Worm (Caenorhabditis elegans) whole organism, young adult: ENCODE results near the gene srz-5.

ENCODE experiments used
- B0336.3 ChIP-seq: fragments of 200-800 bp; sonication (Bioruptor generic); IDR thresholded peaks from 2 replicates; pipeline ENCODE4 v1.3.6; 2022; ENCODE audit warnings: missing genetic modification characterization, missing compliant biosample characterization
- F22D6.2 ChIP-seq: sonication (generic microtip); optimal IDR thresholded peaks from 2 replicates; lab custom pipeline; 2016; ENCODE audit warnings: mild to moderate bottlenecking, missing genetic modification characterization, missing compliant biosample characterization
- F23B12.7 ChIP-seq: sonication (generic microtip); optimal IDR thresholded peaks from 2 replicates; lab custom pipeline; 2017; ENCODE audit warnings: missing genetic modification characterization, mild to moderate bottlenecking, missing compliant biosample characterization, antibody characterized with exemption, moderate library complexity; ENCODE audit not compliant: insufficient read depth
- F37B4.10 ChIP-seq: fragments of 200-800 bp; sonication (Bioruptor generic); IDR thresholded peaks from 2 replicates; pipeline ENCODE4 v1.3.6; 2022; ENCODE audit warnings: missing genetic modification characterization, missing compliant biosample characterization
- F55B11.4 ChIP-seq: sonication (generic microtip); optimal IDR thresholded peaks from 2 replicates; lab custom pipeline; 2016; ENCODE audit warnings: missing compliant biosample characterization, missing genetic modification characterization, borderline replicate concordance; ENCODE audit not compliant: insufficient read depth
- F57C9.4 ChIP-seq: sonication (generic microtip); optimal IDR thresholded peaks from 2 replicates; lab custom pipeline; 2017; ENCODE audit warnings: mild to moderate bottlenecking, missing genetic modification characterization, missing compliant biosample characterization
- K12H6.12 ChIP-seq: fragments of 200-800 bp; sonication (Bioruptor generic); optimal IDR thresholded peaks from 2 replicates; lab custom pipeline; 2018; ENCODE audit warnings: mild to moderate bottlenecking, missing genetic modification characterization, missing compliant biosample characterization
- Y56A3A.18 ChIP-seq: fragments of 200-800 bp; sonication (Bioruptor generic); IDR thresholded peaks from 2 replicates; pipeline ENCODE4 v1.3.6; 2022; ENCODE audit warnings: missing genetic modification reagents, missing genetic modification characterization, missing compliant biosample characterization
- Y67H2A.10 ChIP-seq: fragments of 200-800 bp; sonication (Bioruptor generic); conservative IDR thresholded peaks from 2 replicates; pipeline ENCODE4 v1.3.6; 2022; ENCODE audit warnings: missing genetic modification reagents, missing genetic modification characterization, missing compliant biosample characterization
- Y79H2A.3 ChIP-seq: fragments of 200-800 bp; sonication (Bioruptor generic); conservative IDR thresholded peaks from 2 replicates; pipeline ENCODE4 v1.3.6; 2022; ENCODE audit warnings: missing genetic modification reagents, missing genetic modification characterization, missing compliant biosample characterization
- Y95B8A.8 ChIP-seq: fragments of 200-800 bp; sonication (Bioruptor generic); IDR thresholded peaks from 2 replicates; pipeline ENCODE4 v1.3.6; 2022; ENCODE audit warnings: missing genetic modification reagents, missing genetic modification characterization, missing compliant biosample characterization
- akir-1 ChIP-seq: fragments of 200-800 bp; sonication (Bioruptor generic); optimal IDR thresholded peaks from 2 replicates; lab custom pipeline; 2018; ENCODE audit warnings: mild to moderate bottlenecking, missing genetic modification characterization, moderate library complexity, missing compliant biosample characterization
- attf-5 ChIP-seq: fragments of 200-800 bp; sonication (Bioruptor generic); optimal IDR thresholded peaks from 2 replicates; lab custom pipeline; 2018; ENCODE audit warnings: mild to moderate bottlenecking, missing genetic modification characterization, missing compliant biosample characterization
- cebp-1 ChIP-seq, 2 experiments: fragments of 200-800 bp in 1 of 2; sonication (Bioruptor generic) in 1 of 2; sonication (generic microtip) in 1 of 2; IDR thresholded peaks in 1 of 2; optimal IDR thresholded peaks in 1 of 2; 2 replicates each; pipeline versions ENCODE4 v1.3.6 to Lab custom; 2017 to 2022; ENCODE audit warnings: missing compliant biosample characterization in 2 of 2, missing genetic modification characterization in 2 of 2, mild to moderate bottlenecking in 1 of 2, missing genetic modification reagents in 1 of 2, moderate library complexity in 1 of 2
- dpff-1 ChIP-seq: sonication (generic microtip); optimal IDR thresholded peaks from 2 replicates; lab custom pipeline; 2017; ENCODE audit warnings: mild to moderate bottlenecking, missing genetic modification characterization, missing compliant biosample characterization
- efl-1 ChIP-seq: fragments of 150-350 bp; optimal IDR thresholded peaks from 2 replicates; lab custom pipeline; 2014; ENCODE audit warnings: missing biosample characterization, missing genetic modification reagents, missing genetic modification characterization
- egl-18 ChIP-seq: fragments of 200-800 bp; sonication (Bioruptor generic); IDR thresholded peaks from 2 replicates; pipeline ENCODE4 v1.3.6; 2022; ENCODE audit warnings: missing genetic modification reagents, missing genetic modification characterization, missing compliant biosample characterization
- fkh-3 ChIP-seq: sonication (generic microtip); optimal IDR thresholded peaks from 2 replicates; lab custom pipeline; 2016; ENCODE audit warnings: mild to moderate bottlenecking, missing genetic modification characterization, missing compliant biosample characterization
- hlh-12 ChIP-seq: sonication (generic microtip); optimal IDR thresholded peaks from 2 replicates; lab custom pipeline; 2016; ENCODE audit warnings: missing genetic modification characterization, missing compliant biosample characterization
- hmg-1.2 ChIP-seq: fragments of 200-800 bp; sonication (Bioruptor generic); IDR thresholded peaks from 2 replicates; pipeline ENCODE4 v1.3.6; 2022; ENCODE audit warnings: missing genetic modification reagents, missing genetic modification characterization, missing compliant biosample characterization
- hmg-20 ChIP-seq: fragments of 200-800 bp; sonication (Bioruptor generic); IDR thresholded peaks from 2 replicates; pipeline ENCODE4 v1.3.6; 2022; ENCODE audit warnings: missing genetic modification reagents, missing genetic modification characterization, missing compliant biosample characterization
- hrde-1 ChIP-seq: sonication (generic microtip); optimal IDR thresholded peaks from 2 replicates; lab custom pipeline; 2016; ENCODE audit warnings: missing genetic modification characterization, mild to moderate bottlenecking, missing compliant biosample characterization, moderate library complexity, missing genotype, missing genetic modification reagents, borderline replicate concordance
- hsf-1 ChIP-seq: fragments of 200-800 bp; sonication (Bioruptor generic); IDR thresholded peaks from 2 replicates; pipeline ENCODE4 v1.3.6; 2022; ENCODE audit warnings: missing genetic modification reagents, missing genetic modification characterization, missing compliant biosample characterization
- lag-1 ChIP-seq: fragments of 200-800 bp; sonication (Bioruptor generic); IDR thresholded peaks from 2 replicates; pipeline ENCODE4 v1.3.6; 2022; ENCODE audit warnings: missing genetic modification reagents, missing genetic modification characterization, missing compliant biosample characterization
- lin-35 ChIP-seq, 3 experiments: fragments of 150-350 bp in 2 of 3; sonication (generic microtip) in 1 of 3; optimal IDR thresholded peaks; 2 replicates each; lab custom pipeline; 2014 to 2018; ENCODE audit warnings: missing biosample characterization in 3 of 3, missing genetic modification characterization in 3 of 3, missing genetic modification reagents in 3 of 3
- lsy-27 ChIP-seq: sonication (generic microtip); optimal IDR thresholded peaks from 2 replicates; lab custom pipeline; 2017; ENCODE audit warnings: missing genetic modification characterization, mild to moderate bottlenecking, missing compliant biosample characterization, antibody characterized with exemption, missing genotype, borderline replicate concordance; ENCODE audit not compliant: insufficient read depth
- madf-8 ChIP-seq: fragments of 200-800 bp; sonication (Bioruptor generic); conservative IDR thresholded peaks from 2 replicates; pipeline ENCODE4 v1.3.6; 2022; ENCODE audit warnings: missing genetic modification reagents, missing genetic modification characterization, missing compliant biosample characterization
- nfya-1 ChIP-seq: sonication (generic microtip); optimal IDR thresholded peaks from 2 replicates; lab custom pipeline; 2017; ENCODE audit warnings: antibody characterized with exemption, missing compliant biosample characterization, missing genetic modification characterization, borderline replicate concordance; ENCODE audit not compliant: insufficient read depth
- nhr-27 ChIP-seq: fragments of 200-800 bp; sonication (Bioruptor generic); optimal IDR thresholded peaks from 2 replicates; lab custom pipeline; 2018; ENCODE audit warnings: mild to moderate bottlenecking, missing genetic modification characterization, moderate library complexity, missing compliant biosample characterization
- pbrm-1 ChIP-seq: fragments of 200-800 bp; sonication (Bioruptor generic); IDR thresholded peaks from 2 replicates; pipeline ENCODE4 v1.3.6; 2022; ENCODE audit warnings: missing genetic modification reagents, missing genetic modification characterization, missing compliant biosample characterization
- sdz-38 ChIP-seq: sonication (generic microtip); optimal IDR thresholded peaks from 2 replicates; lab custom pipeline; 2016; ENCODE audit warnings: missing genotype, missing genetic modification characterization, missing compliant biosample characterization
- unc-130 ChIP-seq: sonication (generic microtip); optimal IDR thresholded peaks from 2 replicates; lab custom pipeline; 2016; ENCODE audit warnings: missing genetic modification reagents, missing genetic modification characterization, missing compliant biosample characterization
- xnd-1 ChIP-seq: sonication (generic microtip); optimal IDR thresholded peaks from 2 replicates; lab custom pipeline; 2016; ENCODE audit warnings: missing genotype, missing genetic modification reagents, missing genetic modification characterization, missing compliant biosample characterization
- zfh-2 ChIP-seq: fragments of 200-800 bp; sonication (Bioruptor generic); conservative IDR thresholded peaks from 2 replicates; pipeline ENCODE4 v1.3.6; 2022; ENCODE audit warnings: missing genetic modification reagents, missing genetic modification characterization, missing compliant biosample characterization
- ztf-25 ChIP-seq: fragments of 200-800 bp; sonication (Bioruptor generic); IDR thresholded peaks from 2 replicates; pipeline ENCODE4 v1.3.6; 2022; ENCODE audit warnings: missing genetic modification reagents, missing genetic modification characterization, missing compliant biosample characterization
- ztf-28 ChIP-seq: fragments of 200-800 bp; sonication (Bioruptor generic); IDR thresholded peaks from 2 replicates; pipeline ENCODE4 v1.3.6; 2022; ENCODE audit warnings: missing genetic modification reagents, missing genetic modification characterization, missing compliant biosample characterization

The srz-5 gene

ce11 chrII:3477171-3477570, 37.4 kb downstream of the srz-5 start, which contains the start of gene fbxb-104:
fbxb-104 (minus strand) TSS chrII:3477271.
- TF ChIP-seq hmg-20 (GFP tag; lab: Robert Waterston, UW) (no peak), pbrm-1 (GFP tag; lab: Robert Waterston, UW) (no peak), F37B4.10 (GFP tag; lab: Robert Waterston, UW) (no peak), efl-1 (GFP tag; lab: Kevin White, UChicago) (no peak), hmg-1.2 (GFP tag; lab: Robert Waterston, UW) (no peak), F57C9.4 (no peak), F55B11.4 (no peak), Y79H2A.3 (no peak), hsf-1 (GFP tag; lab: Robert Waterston, UW) (no peak)
- TF ChIP-seq, all 124 proteins: peak for 0

DNA sequence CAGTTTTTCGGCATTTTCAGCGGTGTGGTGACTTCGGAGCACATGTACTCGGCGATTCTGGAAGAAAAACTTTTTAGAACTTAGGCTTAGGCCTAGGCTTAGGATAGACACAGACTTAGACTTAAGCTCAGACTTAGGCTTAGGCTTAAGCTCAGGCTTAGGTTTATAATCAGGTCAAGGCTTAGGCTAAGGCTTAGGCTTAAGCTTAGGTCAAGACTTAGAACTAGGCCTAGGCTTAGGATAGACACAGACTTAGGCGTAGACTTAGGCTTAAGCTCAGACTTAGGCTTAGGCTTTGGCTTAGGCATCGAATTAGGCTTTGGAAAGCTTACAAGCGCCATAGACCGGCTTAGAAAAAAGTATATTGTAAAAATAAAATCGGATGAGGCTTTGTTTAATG, 38.0 kb downstream of the srz-5 start:
- TF ChIP-seq efl-1 (GFP tag; lab: Kevin White, UChicago), result no peak
- no peak for TF ChIP-seq attf-5 (GFP tag; lab: Kevin White, UChicago)
- TF ChIP-seq hlh-12 (tag; lab: Kevin White, UChicago), result no peak
- TF ChIP-seq akir-1 (GFP tag; lab: Kevin White, UChicago), result no peak
- no peak for TF ChIP-seq hrde-1
- TF ChIP-seq zfh-2 (GFP tag; lab: Robert Waterston, UW), result no peak
- no peak for TF ChIP-seq fkh-3 (tag; lab: Kevin White, UChicago)
- TF ChIP-seq F22D6.2 (tag; lab: Kevin White, UChicago), result no peak
- no peak for TF ChIP-seq lag-1 (GFP tag; lab: Robert Waterston, UW)
- TF ChIP-seq Y67H2A.10 (GFP tag; lab: Robert Waterston, UW), result no peak
- no peak for TF ChIP-seq hmg-1.2 (GFP tag; lab: Robert Waterston, UW)
- no peak for TF ChIP-seq nfya-1 (tag; lab: Kevin White, UChicago)
- TF ChIP-seq sdz-38 (tag; lab: Kevin White, UChicago), result no peak

DNA sequence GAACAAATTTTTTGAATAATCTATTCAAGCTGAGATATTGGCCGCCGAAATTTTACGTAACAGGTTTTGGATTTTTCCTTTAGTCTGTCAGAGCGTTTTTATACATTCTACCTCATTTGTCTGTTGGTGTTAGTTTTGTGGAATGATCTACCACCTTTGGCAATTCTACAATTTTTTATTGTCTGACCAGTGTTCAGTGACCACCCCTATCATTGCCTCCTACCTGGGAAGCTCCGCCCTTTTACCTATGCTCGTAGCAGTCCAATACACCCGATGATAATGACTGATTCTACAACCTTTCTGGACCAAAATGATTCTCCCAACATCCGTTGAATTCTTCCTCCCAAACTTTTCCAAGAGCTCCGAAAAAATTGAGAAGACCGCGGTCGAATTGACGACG, 40.8 kb downstream of the srz-5 start, which contains the start of gene sdz-32:
sdz-32 (plus strand) TSS at position 301 of the 400 bp plus-strand sequence.
- TF ChIP-seq nhr-27 (tag; lab: Kevin White, UChicago), result no peak
- no peak for TF ChIP-seq ztf-28

DNA sequence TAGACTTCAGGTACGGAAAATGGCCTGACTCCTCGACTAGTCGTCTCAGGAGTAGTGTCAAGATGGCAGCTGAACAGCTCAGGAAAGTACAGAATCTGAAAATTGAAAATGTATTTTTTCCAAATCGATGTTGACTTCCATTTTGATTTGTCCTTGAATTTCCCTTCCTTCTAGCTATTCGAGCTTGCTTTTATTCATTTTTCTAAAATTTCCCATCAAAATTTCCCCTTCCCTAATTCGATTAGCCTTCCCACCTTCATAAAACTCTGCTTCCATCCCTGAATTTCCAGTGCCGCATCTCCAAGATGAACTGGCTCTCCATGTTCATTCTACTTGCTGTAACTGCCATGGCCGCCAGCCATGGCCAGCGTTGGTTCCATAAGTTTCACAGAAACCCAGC, 41.7 kb downstream of the srz-5 start, which contains the start of gene Y49F6B.6:
Y49F6B.6 (plus strand) TSS at position 301 of the 400 bp plus-strand sequence.
- no peak for TF ChIP-seq madf-8
- no peak for TF ChIP-seq unc-130 (GFP tag; lab: Kevin White, UChicago)
- TF ChIP-seq nhr-27 (tag; lab: Kevin White, UChicago), result no peak
- TF ChIP-seq B0336.3, result no peak
- TF ChIP-seq lsy-27 (tag; lab: Kevin White, UChicago), result no peak
- no peak for TF ChIP-seq K12H6.12 (tag; lab: Kevin White, UChicago)
- no peak for TF ChIP-seq lin-35 (GFP tag; optimal IDR thresholded peaks at IDR 0.05; lab: Kevin White, UChicago)
- no peak for TF ChIP-seq egl-18 (GFP tag; lab: Robert Waterston, UW)
- no peak for TF ChIP-seq dpff-1
- no peak for TF ChIP-seq ztf-25 (GFP tag; lab: Robert Waterston, UW)
- TF ChIP-seq xnd-1 (tag; lab: Kevin White, UChicago), result no peak
- TF ChIP-seq lag-1 (GFP tag; lab: Robert Waterston, UW), result no peak
- TF ChIP-seq cebp-1 (GFP tag; IDR thresholded peaks at IDR 0.05; lab: Robert Waterston, UW), result no peak
- no peak for TF ChIP-seq cebp-1 (tag; optimal IDR thresholded peaks at IDR 0.05; lab: Kevin White, UChicago)
- no peak for TF ChIP-seq F23B12.7 (tag; lab: Kevin White, UChicago)
- TF ChIP-seq Y56A3A.18 (GFP tag; lab: Robert Waterston, UW), result no peak
- TF ChIP-seq Y95B8A.8 (GFP tag; lab: Robert Waterston, UW), result no peak
